Fruit fly (Drosophila melanogaster) whole organism, wandering third instar larva: Measurements from ENCODE around the gene Cpr65Av.

Experiments
- CG32264 ChIP-seq: fragments of 200-800 bp; sonication (Bioruptor generic); optimal IDR thresholded peaks from 2 replicates; lab custom pipeline; 2016; ENCODE audit warnings: missing biosample characterization, missing genetic modification characterization
- Dfd ChIP-seq: fragments of >200 bp; optimal IDR thresholded peaks from 2 replicates; lab custom pipeline; 2017; ENCODE audit warnings: missing biosample characterization, missing genetic modification characterization
- Dif ChIP-seq: fragments of 200-275, 200-300 bp; sonication (Bioruptor generic); optimal IDR thresholded peaks from 2 replicates; lab custom pipeline; 2018; ENCODE audit warnings: missing biosample characterization, missing genetic modification characterization; ENCODE audit not compliant: partially characterized antibody
- Hnf4 ChIP-seq: fragments of 200-800 bp; sonication (Bioruptor generic); optimal IDR thresholded peaks from 2 replicates; lab custom pipeline; 2016; ENCODE audit warnings: missing biosample characterization, mild to moderate bottlenecking, missing genetic modification characterization
- Hr78 ChIP-seq: fragments of >200 bp; optimal IDR thresholded peaks from 2 replicates; lab custom pipeline; 2017; ENCODE audit warnings: missing biosample characterization, missing genetic modification characterization
- Hr83 ChIP-seq: fragments of 200-300 bp; sonication (Bioruptor generic); optimal IDR thresholded peaks from 2 replicates; lab custom pipeline; 2016; ENCODE audit warnings: missing biosample characterization, mild to moderate bottlenecking, missing genetic modification characterization, moderate library complexity; ENCODE audit not compliant: poor library complexity, severe bottlenecking
- Myc ChIP-seq: fragments of >200 bp; optimal IDR thresholded peaks from 2 replicates; lab custom pipeline; 2017
- OdsH ChIP-seq: fragments of 200-800 bp; sonication (Bioruptor generic); optimal IDR thresholded peaks from 2 replicates; lab custom pipeline; 2016; ENCODE audit warnings: missing biosample characterization, mild to moderate bottlenecking, missing genetic modification characterization
- dl ChIP-seq, 2 experiments: fragments of 175-275, 200-275 bp in 1 of 2; fragments of 200-275 bp in 1 of 2; sonication (Bioruptor generic); optimal IDR thresholded peaks; lab custom pipeline; 2018; ENCODE audit warnings: mild to moderate bottlenecking in 2 of 2, missing biosample characterization in 2 of 2, missing genetic modification characterization in 2 of 2, moderate library complexity in 2 of 2; ENCODE audit not compliant: partially characterized antibody in 2 of 2, insufficient read depth in 1 of 2
- sage ChIP-seq: fragments of 200-800 bp; sonication (Bioruptor generic); optimal IDR thresholded peaks from 2 replicates; lab custom pipeline; 2016; ENCODE audit warnings: missing biosample characterization, mild to moderate bottlenecking, missing genetic modification characterization
- sv ChIP-seq: fragments of 200-800 bp; sonication (Bioruptor generic); optimal IDR thresholded peaks from 3 replicates; lab custom pipeline; 2016; ENCODE audit warnings: missing biosample characterization, missing genetic modification characterization
- tai ChIP-seq: sonication (Bioruptor generic); optimal IDR thresholded peaks from 2 replicates; lab custom pipeline; 2016; ENCODE audit warnings: missing biosample characterization, missing genetic modification characterization

dm6 chr3L:6152531-6152930 lies 12.8 kb upstream of the Cpr65Av start, which contains the start of gene Acp65Aa:
- TF ChIP-seq Myc (lab: Kevin White, UChicago), result no peak
- no peak for TF ChIP-seq tai (GFP tag; lab: Kevin White, UChicago)
- no peak for TF ChIP-seq dl (GFP tag; optimal IDR thresholded peaks at IDR 0.05; lab: Kevin White, UChicago; ENCODE audit: insufficient read depth in 1 of 2, partially characterized antibody in 2 of 2)
- no peak for TF ChIP-seq Hr78 (GFP tag; lab: Kevin White, UChicago)
- TF ChIP-seq sv (GFP tag; lab: Kevin White, UChicago), result no peak
- TF ChIP-seq sage (GFP tag; lab: Kevin White, UChicago), result no peak
- no peak for TF ChIP-seq CG32264 (GFP tag; lab: Kevin White, UChicago)
- no peak for TF ChIP-seq OdsH
- TF ChIP-seq Hnf4, result no peak
- TF ChIP-seq Dfd (GFP tag; lab: Kevin White, UChicago), result no peak
- no peak for TF ChIP-seq Hr83
- no peak for TF ChIP-seq Dif
